Worm (Caenorhabditis elegans) whole organism, early embryonic: ENCODE results near the gene srj-14.

Experiments
- hnd-1 ChIP-seq: sonication (generic microtip); optimal IDR thresholded peaks from 2 replicates; lab custom pipeline; 2016; ENCODE audit warnings: missing genetic modification characterization, missing compliant biosample characterization
- pes-1 ChIP-seq: fragments of 200-800 bp; sonication (Bioruptor generic); IDR thresholded peaks from 2 replicates; pipeline ENCODE4 v1.3.6; 2022; ENCODE audit warnings: missing genetic modification reagents, missing genetic modification characterization, missing compliant biosample characterization

- no peak for TF ChIP-seq pes-1 (GFP tag; lab: Robert Waterston, UW)
- no peak for TF ChIP-seq hnd-1 (tag; lab: Kevin White, UChicago)
These were observed 4.6 kb upstream of the srj-14 start, which contains the start of gene exc-13 for ce11 chrV:7364951-7365350.
